Worm (Caenorhabditis elegans): ENCODE data around the gene Y47D7A.18.

Gene Y47D7A.18

DNA sequence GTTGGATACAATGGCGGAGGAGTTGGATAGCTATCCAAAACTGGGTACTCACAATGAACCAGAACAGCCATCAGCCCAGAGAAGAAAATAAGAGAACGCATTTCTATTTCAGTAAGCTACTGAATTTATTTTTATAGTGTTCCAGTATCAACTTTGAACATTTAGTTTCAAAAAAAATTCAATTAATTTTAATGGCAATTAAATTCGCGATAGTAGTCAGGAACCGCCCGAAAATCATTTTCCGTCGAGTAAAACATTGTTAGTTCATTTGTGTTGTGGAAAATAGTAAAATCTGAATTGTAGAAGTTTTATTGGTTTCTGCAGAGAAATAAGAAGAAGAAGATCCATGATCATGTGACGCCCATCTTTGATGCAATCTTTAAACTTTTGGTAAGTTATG lies 1.5 kb upstream of the Y47D7A.18 start, which contains the start of gene Y47D7A.6:
TSS of gene Y47D7A.6 (minus strand) at position 101 of the 400 bp plus-strand sequence.
- TF ChIP-seq unc-62 (GFP tag; optimal IDR thresholded peaks at IDR 0.05), result no peak

ce11 chrV:4414613-4415071 lies 2.0 kb downstream of the Y47D7A.18 start, which contains the start of gene grl-5:
TSS of gene grl-5 (minus strand) at chrV:4414663.
- no peak for TF ChIP-seq unc-62 (GFP tag; optimal IDR thresholded peaks at IDR 0.05)

DNA sequence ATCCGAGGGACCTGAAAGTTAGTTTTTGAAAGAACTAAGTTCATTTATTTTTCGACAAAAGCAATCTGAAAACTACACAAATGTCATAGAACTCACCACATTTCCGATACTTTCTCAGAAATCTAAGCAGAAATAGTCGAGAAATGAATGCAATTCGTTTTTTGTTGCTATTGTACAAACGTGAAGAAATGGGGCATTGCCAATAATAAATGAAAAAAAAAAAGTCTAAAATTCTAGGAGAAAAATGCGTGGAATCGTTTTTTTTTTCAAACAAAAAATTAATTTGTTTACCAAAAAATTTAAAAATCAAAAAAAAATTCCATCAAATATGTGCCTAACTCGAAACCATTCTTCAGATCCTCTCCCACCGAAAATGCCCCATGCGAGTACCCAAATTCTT lies 4.9 kb downstream of the Y47D7A.18 start, which contains the start of gene Y47D7A.17:
TSS of gene Y47D7A.17 (minus strand) at position 101 of the 400 bp plus-strand sequence.
- no peak for TF ChIP-seq unc-62 (GFP tag; optimal IDR thresholded peaks at IDR 0.05)

ce11 chrV:4410643-4411042 lies 6.0 kb downstream of the Y47D7A.18 start, which contains the start of gene Y47D7A.3:
TSS of gene Y47D7A.3 (plus strand) at chrV:4410943.
- no peak for TF ChIP-seq unc-62 (GFP tag; optimal IDR thresholded peaks at IDR 0.05)

- TF ChIP-seq unc-62 (GFP tag; optimal IDR thresholded peaks at IDR 0.05), result no peak
These were observed 9.1 kb downstream of the Y47D7A.18 start, which contains the start of gene nhr-118 for ce11 chrV:4407519-4407918. TSS of gene nhr-118 (plus strand) at chrV:4407819.

DNA sequence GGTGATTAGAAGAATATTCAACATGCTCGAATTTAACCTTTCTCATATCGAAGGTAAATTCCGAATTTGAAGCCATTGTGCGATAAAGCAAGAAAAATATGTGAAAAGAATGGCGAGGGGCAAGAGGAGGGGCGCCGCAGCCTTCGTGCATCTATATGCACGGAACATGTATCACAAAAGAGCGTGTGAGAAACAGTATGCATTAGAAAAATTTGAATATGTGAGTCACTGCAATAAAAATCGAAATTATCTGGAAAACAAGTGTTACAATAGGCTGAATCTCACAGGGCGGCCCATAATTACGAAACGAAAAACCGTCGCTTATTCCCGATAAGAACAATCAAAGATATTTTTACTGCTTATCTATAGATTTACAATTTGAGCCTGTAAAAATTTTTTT lies 14.7 kb downstream of the Y47D7A.18 start, which contains the start of gene F13A2.5:
TSS of gene F13A2.5 (minus strand) at position 101 of the 400 bp plus-strand sequence.
- TF ChIP-seq unc-62 (GFP tag; optimal IDR thresholded peaks at IDR 0.05), result no peak

ce11 chrV:4400118-4400517 lies 16.5 kb downstream of the Y47D7A.18 start, which contains the start of gene F13A2.4:
TSS of gene F13A2.4 (minus strand) at chrV:4400218.
- TF ChIP-seq unc-62 (GFP tag; optimal IDR thresholded peaks at IDR 0.05), result no peak

ce11 chrV:4398884-4399283 lies 17.7 kb downstream of the Y47D7A.18 start:
- no peak for TF ChIP-seq unc-62 (GFP tag; optimal IDR thresholded peaks at IDR 0.05)

- no peak for TF ChIP-seq unc-62 (GFP tag; optimal IDR thresholded peaks at IDR 0.05)
These were observed 18.5 kb downstream of the Y47D7A.18 start for ce11 chrV:4398127-4398526.

DNA sequence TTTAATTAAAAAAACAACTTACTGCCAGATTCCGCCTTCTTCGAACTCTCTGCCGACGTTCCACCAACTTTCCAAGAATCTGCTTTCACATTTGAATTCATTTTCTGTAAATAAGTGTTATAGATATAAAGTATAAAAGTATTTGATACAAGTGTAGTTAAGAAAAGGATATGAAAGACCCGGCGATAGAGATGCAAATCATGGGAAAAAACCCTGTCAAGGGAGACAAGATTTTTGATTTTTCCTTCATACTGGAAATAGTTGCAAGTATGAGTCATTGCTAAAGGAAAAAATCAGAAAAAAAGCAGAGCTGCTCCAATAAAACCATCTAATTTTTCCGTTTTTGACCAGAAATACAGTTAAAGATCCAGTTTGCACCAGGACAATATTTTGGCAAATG lies 20.4 kb downstream of the Y47D7A.18 start, which contains the start of gene F13A2.3:
TSS of gene F13A2.3 (minus strand) at position 101 of the 400 bp plus-strand sequence.
- TF ChIP-seq unc-62 (GFP tag; optimal IDR thresholded peaks at IDR 0.05), result no peak

ce11 chrV:4387916-4388315 lies 28.7 kb downstream of the Y47D7A.18 start:
- no peak for TF ChIP-seq unc-62 (GFP tag; optimal IDR thresholded peaks at IDR 0.05)

ce11 chrV:4387402-4387801 lies 29.2 kb downstream of the Y47D7A.18 start, which contains the start of gene F13A2.9:
TSS of gene F13A2.9 (minus strand) at chrV:4387502.
- no peak for TF ChIP-seq unc-62 (GFP tag; optimal IDR thresholded peaks at IDR 0.05)

DNA sequence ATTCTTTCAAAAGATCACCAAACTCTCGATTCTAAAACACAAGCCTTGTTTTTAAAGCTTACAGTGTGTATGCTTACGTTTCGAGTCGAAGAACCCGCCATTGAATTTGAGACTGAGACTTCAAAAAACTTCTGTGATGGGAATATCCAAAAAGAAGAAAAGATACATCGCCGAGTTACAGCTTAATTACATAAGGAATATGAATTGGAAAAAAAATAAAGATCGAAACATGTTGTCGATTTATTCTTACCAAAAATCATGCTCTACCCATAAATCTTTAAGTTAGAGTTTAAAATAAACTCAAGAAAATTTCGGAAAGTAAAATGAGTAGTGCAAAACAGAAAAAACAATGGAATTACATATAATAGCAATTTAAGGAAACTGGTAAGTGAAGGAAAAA lies 30.4 kb downstream of the Y47D7A.18 start, which contains the start of gene F13A2.10:
TSS of gene F13A2.10 (minus strand) at position 101 of the 400 bp plus-strand sequence.
- no peak for TF ChIP-seq unc-62 (GFP tag; optimal IDR thresholded peaks at IDR 0.05)

DNA sequence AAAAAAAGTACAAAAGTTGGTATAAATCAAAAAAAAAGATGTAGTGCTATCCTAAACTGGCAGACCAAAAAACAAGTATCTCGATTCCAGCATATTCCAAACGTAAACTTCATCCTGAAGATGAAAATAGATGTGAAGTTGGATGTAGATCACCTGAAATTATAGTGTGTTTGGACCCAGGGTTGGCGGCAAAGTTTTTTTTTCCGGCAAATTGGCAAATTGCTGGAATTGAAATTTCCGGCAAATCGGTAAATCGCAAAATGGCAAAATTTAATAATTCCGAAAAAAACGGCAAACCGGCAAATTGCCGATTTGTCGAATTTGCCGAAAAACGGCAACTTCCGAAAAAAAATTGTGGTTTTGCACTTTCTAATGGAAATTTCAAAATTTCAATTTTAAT lies 32.1 kb downstream of the Y47D7A.18 start, which contains the start of gene F13A2.2:
TSS of gene F13A2.2 (minus strand) at position 101 of the 400 bp plus-strand sequence.
- TF ChIP-seq unc-62 (GFP tag; optimal IDR thresholded peaks at IDR 0.05), result no peak

DNA sequence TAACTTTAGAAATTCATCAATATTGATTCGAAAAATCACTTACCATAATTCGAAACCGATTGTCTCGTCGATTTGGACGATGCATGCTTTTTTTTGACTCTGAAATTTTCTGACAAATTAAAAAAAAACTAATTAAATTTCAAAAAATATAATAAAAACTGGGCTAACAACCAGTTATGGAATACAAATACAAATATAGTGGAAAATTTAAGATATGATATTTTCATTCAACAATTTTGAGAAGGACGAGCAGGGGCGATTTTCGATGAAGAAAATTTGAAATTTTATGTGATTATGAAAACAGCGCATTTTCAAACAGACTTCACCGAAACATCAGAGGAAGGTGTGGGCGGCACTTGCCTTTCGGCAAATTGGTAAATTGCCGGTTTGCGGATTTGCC lies 34.3 kb downstream of the Y47D7A.18 start, which contains the start of gene F13A2.1:
TSS of gene F13A2.1 (minus strand) at position 101 of the 400 bp plus-strand sequence.
- no peak for TF ChIP-seq unc-62 (GFP tag; optimal IDR thresholded peaks at IDR 0.05)

DNA sequence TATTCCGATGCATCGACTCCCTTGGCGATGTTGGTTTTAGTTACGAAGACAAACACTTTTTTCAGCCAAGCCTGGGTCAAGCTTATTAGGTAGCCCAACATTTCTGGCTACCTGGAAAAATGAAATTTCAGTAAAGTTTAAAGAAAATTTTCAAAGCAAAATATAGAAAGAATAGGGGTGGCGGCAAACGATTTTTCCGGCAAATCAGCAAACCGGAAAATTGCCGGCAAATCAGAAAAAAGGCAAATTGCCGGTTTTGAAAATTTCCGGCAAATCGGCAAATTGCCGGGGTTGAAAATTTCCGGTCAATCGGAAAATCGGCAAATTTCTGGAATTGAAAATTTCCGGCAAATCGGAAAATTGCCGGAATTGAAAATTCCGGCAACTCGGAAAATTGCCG lies 39.0 kb downstream of the Y47D7A.18 start, which contains the start of gene F32D1.8:
TSS of gene F32D1.8 (minus strand) at position 101 of the 400 bp plus-strand sequence.
- no peak for TF ChIP-seq unc-62 (GFP tag; optimal IDR thresholded peaks at IDR 0.05)

Data from whole organism, dauer.